Worm (Caenorhabditis elegans): Measurements from ENCODE around the gene atf-7.

DNA sequence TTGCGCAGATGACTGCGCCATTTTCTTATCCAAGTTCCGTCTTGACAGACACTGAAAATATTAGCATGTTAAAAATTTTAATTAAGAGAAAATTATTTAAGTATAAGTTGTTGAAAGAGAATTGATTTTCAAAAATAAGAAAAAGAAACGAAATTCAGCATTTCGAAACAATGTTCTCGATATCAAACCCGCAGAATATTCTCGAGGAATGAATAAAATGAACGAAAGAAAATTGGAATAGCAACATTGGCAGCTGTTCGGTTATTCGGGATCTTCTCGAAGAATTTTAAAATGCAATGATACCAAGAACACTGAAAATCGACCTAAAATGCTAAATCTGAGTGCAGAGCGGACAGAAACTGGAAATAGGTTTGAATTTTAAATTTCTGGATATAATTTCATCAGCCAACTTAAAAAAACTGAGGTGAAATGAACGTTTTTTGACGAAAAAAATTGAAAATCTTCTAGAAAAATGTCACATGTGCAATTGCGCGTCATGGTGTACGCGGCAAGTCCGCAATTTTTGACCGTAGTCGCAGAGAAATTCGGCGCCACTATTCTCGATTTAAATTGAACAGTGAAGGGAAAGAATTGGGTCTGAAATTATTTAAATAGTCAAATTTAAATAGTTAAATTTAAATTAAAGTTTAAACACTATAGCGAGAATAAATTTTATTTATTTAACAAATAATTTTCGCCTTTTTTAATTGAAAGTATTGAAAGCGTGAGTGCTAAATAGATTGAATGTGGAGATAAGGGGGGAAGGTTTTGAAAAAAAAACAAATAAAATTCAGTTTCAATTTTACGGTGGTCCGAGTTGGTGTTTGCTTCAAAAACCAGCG is 9.4 kb upstream of the atf-7 start, which contains the start of the genes cct-5 and F25F2.1:
- no peak for TF ChIP-seq ama-1 (optimal IDR thresholded peaks at IDR 0.05)
- no peak for TF ChIP-seq mab-9 (GFP tag; IDR thresholded peaks at IDR 0.05)
- no peak for TF ChIP-seq nhr-28 (tag; optimal IDR thresholded peaks at IDR 0.05)
- no peak for TF ChIP-seq ces-1 (GFP tag; optimal IDR thresholded peaks at IDR 0.05)
- no peak for TF ChIP-seq jun-1 (tag; optimal IDR thresholded peaks at IDR 0.05)
- TF ChIP-seq egl-27 (tag; optimal IDR thresholded peaks at IDR 0.05) = no peak
- no peak for TF ChIP-seq nhr-11 (tag; optimal IDR thresholded peaks at IDR 0.05)
- peak; percentile 56 for TF ChIP-seq nhr-20 (tag; optimal IDR thresholded peaks at IDR 0.05)
- TF ChIP-seq lin-35 (GFP tag; optimal IDR thresholded peaks at IDR 0.05) = peak; percentile 89 to 93

Measured in whole organism, L1 larva.